Worm (Caenorhabditis elegans) whole organism, L1 larva: ENCODE data around the gene Y43F8B.9.

Experiments
- ama-1 ChIP-seq: fragments of 150-350 bp; optimal IDR thresholded peaks from 2 replicates; lab custom pipeline; 2014
- ceh-63 ChIP-seq: fragments of 200-800 bp; sonication (Bioruptor generic); optimal IDR thresholded peaks from 2 replicates; lab custom pipeline; 2018; ENCODE audit warnings: mild to moderate bottlenecking, missing genetic modification characterization, missing compliant biosample characterization
- ceh-82 ChIP-seq, 3 experiments: fragments of 150-350 bp in 1 of 3; sonication (generic microtip) in 2 of 3; optimal IDR thresholded peaks; 2 replicates each; lab custom pipeline; 2014 to 2017; ENCODE audit warnings: missing biosample characterization in 3 of 3, missing genetic modification characterization in 3 of 3
- dpl-1 ChIP-seq, 3 experiments: fragments of 150-350 bp in 2 of 3; sonication (generic microtip) in 1 of 3; optimal IDR thresholded peaks; 2 replicates each; lab custom pipeline; 2014 to 2017; ENCODE audit warnings: missing biosample characterization in 3 of 3, missing genetic modification characterization in 3 of 3, missing genetic modification reagents in 3 of 3
- efl-1 ChIP-seq, 4 experiments: fragments of 150-350 bp; optimal IDR thresholded peaks in 3 of 4; peaks in 1 of 4; 1 replicate in 1 of 4; 2 replicates in 3 of 4; lab custom pipeline; 2014; ENCODE audit warnings: missing biosample characterization in 2 of 4, missing genetic modification characterization in 2 of 4, missing genetic modification reagents in 2 of 4
- egl-27 ChIP-seq, 2 experiments: fragments of 150-350 bp in 1 of 2; sonication (generic microtip); optimal IDR thresholded peaks; 3 replicates each; lab custom pipeline; 2017 to 2018; ENCODE audit warnings: missing biosample characterization in 2 of 2, missing genetic modification characterization in 2 of 2, missing genetic modification reagents in 2 of 2
- lin-13 ChIP-seq: fragments of 150-350 bp; optimal IDR thresholded peaks from 2 replicates; lab custom pipeline; 2014; ENCODE audit warnings: missing biosample characterization, missing genetic modification reagents, missing genetic modification characterization
- mef-2 ChIP-seq: fragments of 150-350 bp; optimal IDR thresholded peaks from 2 replicates; lab custom pipeline; 2014; ENCODE audit warnings: missing biosample characterization, missing genetic modification characterization
- nhr-28 ChIP-seq: fragments of 150-350 bp; optimal IDR thresholded peaks from 2 replicates; lab custom pipeline; 2014; ENCODE audit warnings: missing biosample characterization, missing genetic modification characterization
- nhr-76 ChIP-seq: sonication (generic microtip); optimal IDR thresholded peaks from 2 replicates; lab custom pipeline; 2017; ENCODE audit warnings: missing biosample characterization, missing genetic modification characterization
- nhr-90 ChIP-seq: sonication (generic microtip); optimal IDR thresholded peaks from 2 replicates; lab custom pipeline; 2016; ENCODE audit warnings: mild to moderate bottlenecking, missing genetic modification characterization, missing compliant biosample characterization; ENCODE audit not compliant: poor library complexity
- swsn-7 ChIP-seq: sonication (generic microtip); optimal IDR thresholded peaks from 2 replicates; lab custom pipeline; 2016; ENCODE audit warnings: missing genetic modification characterization, missing compliant biosample characterization
- unc-62 ChIP-seq: fragments of 150-350 bp; optimal IDR thresholded peaks from 2 replicates; lab custom pipeline; 2014; ENCODE audit warnings: missing biosample characterization, missing genetic modification reagents, missing genetic modification characterization
- xbp-1 ChIP-seq: sonication (generic microtip); optimal IDR thresholded peaks from 2 replicates; lab custom pipeline; 2016; ENCODE audit warnings: missing genetic modification characterization, missing compliant biosample characterization

DNA sequence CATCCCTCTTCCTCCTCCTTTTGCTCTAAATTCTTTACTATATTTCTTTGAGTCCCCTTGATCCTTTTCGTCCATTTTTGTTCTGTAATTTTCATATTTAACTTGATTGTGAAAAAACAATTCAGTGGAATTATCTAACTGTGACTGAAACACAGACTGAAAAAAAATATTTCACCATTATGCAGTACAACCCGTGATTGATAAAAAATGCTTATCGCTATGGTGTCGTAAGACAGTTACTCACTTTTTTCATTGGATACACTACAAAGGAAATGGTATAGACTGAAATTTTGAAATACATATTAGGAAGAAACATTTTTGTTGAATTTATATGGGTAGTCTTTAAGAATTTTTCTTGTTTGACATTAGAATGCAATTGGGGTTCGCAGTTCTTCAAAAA lies 10.4 kb upstream of the Y43F8B.9 start, which contains the start of gene Y43F8B.23:
- TF ChIP-seq unc-62 (no peak), nhr-90 (no peak), ceh-82 (tag; optimal IDR thresholded peaks at IDR 0.05; lab: Kevin White, UChicago) (no peak), egl-27 (tag; optimal IDR thresholded peaks at IDR 0.05; lab: Kevin White, UChicago) (no peak), ceh-63 (no peak), lin-13 (GFP tag; lab: Kevin White, UChicago) (no peak), ama-1 (lab: Kevin White, UChicago) (no peak), nhr-76 (tag; lab: Kevin White, UChicago) (no peak), nhr-28 (no peak), swsn-7 (tag; lab: Kevin White, UChicago) (no peak), efl-1 (optimal IDR thresholded peaks at IDR 0.05; lab: Kevin White, UChicago) (no peak), efl-1 (GFP tag; optimal IDR thresholded peaks at IDR 0.05 in 1 of 2; lab: Kevin White, UChicago) (no peak), mef-2 (tag; lab: Kevin White, UChicago) (no peak), xbp-1 (tag; lab: Kevin White, UChicago) (no peak), dpl-1 (GFP tag; optimal IDR thresholded peaks at IDR 0.05; lab: Kevin White, UChicago) (no peak)
